Fruit fly (Drosophila melanogaster) whole organism, prepupa: Measurements from ENCODE around the gene Nt5a.
A peak's percentile ranks its signal among the peaks of the same experiment; 100 is the strongest.

Source experiments
- CG6792 ChIP-seq: fragments of 200-800 bp; sonication (Bioruptor generic); optimal IDR thresholded peaks from 3 replicates; lab custom pipeline; 2016; ENCODE audit warnings: missing biosample characterization, missing genetic modification characterization
- CG6808 ChIP-seq: fragments of 200-800 bp; sonication (Bioruptor generic); optimal IDR thresholded peaks from 3 replicates; lab custom pipeline; 2017; ENCODE audit warnings: missing biosample characterization, missing genetic modification characterization, mild to moderate bottlenecking, moderate library complexity, missing genetic modification reagents
- CG8319 ChIP-seq: fragments of 200-800 bp; sonication (Bioruptor generic); optimal IDR thresholded peaks from 3 replicates; lab custom pipeline; 2016; ENCODE audit warnings: missing biosample characterization, missing genetic modification characterization
- CG8632 ChIP-seq: fragments of 200-800 bp; sonication (Bioruptor generic); optimal IDR thresholded peaks from 3 replicates; lab custom pipeline; 2016; ENCODE audit warnings: missing biosample characterization, missing genetic modification characterization
- Sox102F ChIP-seq: fragments of 200-800 bp; sonication (Bioruptor generic); optimal IDR thresholded peaks from 2 replicates; lab custom pipeline; 2016; ENCODE audit warnings: missing biosample characterization, mild to moderate bottlenecking, missing genetic modification characterization
- dsx ChIP-seq: fragments of 200-800 bp; optimal IDR thresholded peaks from 3 replicates; lab custom pipeline; 2019; ENCODE audit warnings: missing biosample characterization, mild to moderate bottlenecking, missing genetic modification characterization, moderate library complexity; ENCODE audit not compliant: poor library complexity, severe bottlenecking
- fkh ChIP-seq: fragments of 200-800 bp; sonication (Bioruptor generic); optimal IDR thresholded peaks from 3 replicates; lab custom pipeline; 2017; ENCODE audit warnings: missing biosample characterization, mild to moderate bottlenecking, missing genetic modification characterization, moderate library complexity
- salr ChIP-seq, 2 experiments: fragments of 200-800 bp; sonication (Bioruptor generic); optimal IDR thresholded peaks; 3 replicates each; lab custom pipeline; 2016 to 2018; ENCODE audit warnings: missing biosample characterization in 2 of 2, missing genetic modification characterization in 2 of 2, mild to moderate bottlenecking in 1 of 2

Nt5a gene

DNA sequence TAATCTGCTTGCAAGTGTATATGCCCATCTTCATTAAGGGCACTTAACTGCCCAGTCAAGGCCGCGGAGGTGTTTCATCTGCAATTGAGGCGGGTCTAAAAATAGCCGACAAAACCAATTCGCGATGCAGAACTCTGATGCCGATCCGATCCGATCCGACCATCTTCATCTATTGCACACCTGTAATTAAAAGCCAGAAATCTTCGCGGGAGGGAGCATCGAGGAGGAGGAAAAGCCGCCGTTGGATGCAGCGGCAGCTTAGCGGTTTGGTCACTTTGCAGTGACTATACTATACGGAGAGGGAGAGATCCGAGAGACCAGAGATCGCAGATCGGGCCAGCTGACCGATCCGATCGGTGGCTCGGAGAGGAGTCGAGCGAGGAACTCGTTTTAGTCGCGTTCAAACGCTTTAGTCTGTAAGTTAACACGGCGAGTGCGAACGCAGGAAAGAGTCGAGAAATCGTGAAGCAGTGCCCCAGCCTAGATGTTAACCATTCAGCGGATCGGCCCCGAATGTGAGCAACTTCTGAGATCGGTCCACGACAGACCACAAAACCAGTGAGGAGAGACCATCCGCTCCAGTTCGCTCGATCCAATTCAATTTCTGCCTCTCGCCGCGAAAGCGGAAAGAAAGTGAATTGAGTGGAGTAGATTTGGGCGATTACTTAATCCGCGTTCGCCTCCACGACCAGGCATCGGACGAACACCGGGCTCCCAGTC is 51.0 kb downstream of the Nt5a start, which contains the start of gene tfc (continued):
- TF ChIP-seq CG8632 (GFP tag; lab: Kevin White, UChicago) = no peak
- TF ChIP-seq CG6808 (GFP tag; lab: Kevin White, UChicago) = no peak
- no peak for TF ChIP-seq salr (GFP tag; optimal IDR thresholded peaks at IDR 0.05; lab: Kevin White, UChicago)
- no peak for TF ChIP-seq fkh (GFP tag; lab: Kevin White, UChicago)
- TF ChIP-seq dsx = peak; percentile 8
- peak; percentile 4 for TF ChIP-seq CG6792
- TF ChIP-seq Sox102F (GFP tag; lab: Kevin White, UChicago) = peak; percentile 34
- no peak for TF ChIP-seq CG8319
